Fruit fly (Drosophila melanogaster): ENCODE measurements around the gene CG3517.
A peak's percentile ranks its signal among the peaks of the same experiment; 100 is the strongest.

DNA sequence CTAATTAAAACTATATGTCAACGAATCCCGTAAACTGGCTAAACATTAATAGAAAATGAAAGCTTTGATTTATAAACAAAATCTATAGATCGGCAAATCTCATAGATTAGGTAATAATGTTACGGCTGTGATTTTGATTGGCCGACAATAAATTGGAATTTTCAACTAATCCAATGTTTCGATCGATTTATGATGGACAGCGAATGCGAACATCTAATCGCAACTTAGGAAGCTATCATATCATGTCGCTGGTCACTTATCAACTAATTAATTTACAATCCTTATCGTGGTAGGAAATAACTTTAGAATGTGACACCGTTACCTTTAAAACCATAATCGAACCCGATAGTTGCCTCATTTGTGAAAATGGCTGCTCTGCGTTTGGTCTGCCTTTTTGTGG is 35.1 kb downstream of the CG3517 start, which contains the start of gene CG18493:
- peak; percentile 10 for TF ChIP-seq cic (GFP tag; optimal IDR thresholded peaks at IDR 0.05)
- no peak for TF ChIP-seq ovo (GFP tag; optimal IDR thresholded peaks at IDR 0.05)
- TF ChIP-seq tj (GFP tag; optimal IDR thresholded peaks at IDR 0.05) = no peak
- TF ChIP-seq CG5204 (GFP tag; optimal IDR thresholded peaks at IDR 0.05) = no peak
- no peak for TF ChIP-seq bab1 (GFP tag; optimal IDR thresholded peaks at IDR 0.05)
- no peak for TF ChIP-seq toe (GFP tag; optimal IDR thresholded peaks at IDR 0.05)
- no peak for TF ChIP-seq kay (GFP tag; ENCODE audit: borderline replicate concordance)
- TF ChIP-seq CG1620 (GFP tag; optimal IDR thresholded peaks at IDR 0.05) = no peak
- TF ChIP-seq CG7045 (GFP tag; optimal IDR thresholded peaks at IDR 0.05) = no peak
- no peak for TF ChIP-seq CG14711 (tag; optimal IDR thresholded peaks at IDR 0.05)

Measured in whole organism, adult.